Fruit fly (Drosophila melanogaster) whole organism, embryonic: ENCODE measurements around the gene CG11164.

Experiments
- Antp ChIP-seq: fragments of 200-800 bp; sonication (Bioruptor generic); optimal IDR thresholded peaks from 3 replicates; lab custom pipeline; 2016; ENCODE audit warnings: missing biosample characterization, missing genetic modification characterization
- Awh ChIP-seq: fragments of 200-800 bp; sonication (Bioruptor generic); IDR thresholded peaks from 2 replicates; pipeline ENCODE4, ENCODE4 v1.3.6; 2022; ENCODE audit warnings: missing biosample characterization, missing genetic modification characterization
- CG10979 ChIP-seq: fragments of 200-800 bp; sonication (Bioruptor generic); optimal IDR thresholded peaks from 2 replicates; lab custom pipeline; 2018; ENCODE audit warnings: missing biosample characterization, mild to moderate bottlenecking, missing genetic modification characterization, moderate library complexity
- CG11093 ChIP-seq: fragments of 200-800 bp; sonication (Bioruptor generic); IDR thresholded peaks from 3 replicates; pipeline ENCODE4 v1.3.6; 2022; ENCODE audit warnings: missing biosample characterization, missing genetic modification characterization
- CG11247 ChIP-seq: fragments of 200-800 bp; sonication (Bioruptor generic); IDR thresholded peaks from 2 replicates; pipeline ENCODE4 v1.3.6; 2022; ENCODE audit warnings: missing biosample characterization, missing genetic modification characterization
- CG11456 ChIP-seq: fragments of 200-800 bp; sonication (Bioruptor generic); IDR thresholded peaks from 3 replicates; pipeline ENCODE4 v1.3.6; 2022; ENCODE audit warnings: missing biosample characterization, missing genetic modification characterization
- CG11504 ChIP-seq: fragments of 200-800 bp; sonication (Bioruptor generic); optimal IDR thresholded peaks from 3 replicates; lab custom pipeline; 2019; ENCODE audit warnings: missing biosample characterization, mild to moderate bottlenecking, missing genetic modification characterization, moderate library complexity
- CG12155 ChIP-seq: fragments of 200-800 bp; sonication (Bioruptor generic); optimal IDR thresholded peaks from 3 replicates; lab custom pipeline; 2016; ENCODE audit warnings: missing biosample characterization, missing genetic modification characterization
- CG12236 ChIP-seq: fragments of 200-800 bp; sonication (Bioruptor generic); optimal IDR thresholded peaks from 2 replicates; lab custom pipeline; 2016; ENCODE audit warnings: missing biosample characterization, missing genetic modification characterization
- CG13624 ChIP-seq: fragments of 200-800 bp; sonication (Bioruptor generic); optimal IDR thresholded peaks from 2 replicates; lab custom pipeline; 2016; ENCODE audit warnings: missing biosample characterization, missing genetic modification characterization
- CG15073 ChIP-seq: fragments of 200-800 bp; sonication (Bioruptor generic); optimal IDR thresholded peaks from 2 replicates; lab custom pipeline; 2016; ENCODE audit warnings: missing biosample characterization, missing genetic modification characterization
- CG15479 ChIP-seq: fragments of 200-800 bp; sonication (Bioruptor generic); optimal IDR thresholded peaks from 3 replicates; lab custom pipeline; 2019; ENCODE audit warnings: missing biosample characterization, mild to moderate bottlenecking, missing genetic modification characterization, moderate library complexity
- CG1602 ChIP-seq: fragments of 200-800 bp; sonication (Bioruptor generic); optimal IDR thresholded peaks from 3 replicates; lab custom pipeline; 2016; ENCODE audit warnings: missing biosample characterization, missing genetic modification characterization
- CG16813 ChIP-seq: fragments of 200-800 bp; sonication (Bioruptor generic); IDR thresholded peaks from 3 replicates; pipeline ENCODE4 v1.3.6; 2022; ENCODE audit warnings: missing biosample characterization, missing genetic modification characterization; ENCODE audit not compliant: partially characterized antibody
- CG1792 ChIP-seq: fragments of 200-800 bp; sonication (Bioruptor generic); optimal IDR thresholded peaks from 2 replicates; lab custom pipeline; 2016; ENCODE audit warnings: missing biosample characterization, missing genetic modification characterization
- CG1832 ChIP-seq: fragments of 200-800 bp; sonication (Bioruptor generic); optimal IDR thresholded peaks from 2 replicates; lab custom pipeline; 2017; ENCODE audit warnings: missing biosample characterization, mild to moderate bottlenecking, missing genetic modification characterization, inconsistent platforms
- CG31365 ChIP-seq: fragments of 200-800 bp; sonication (Bioruptor generic); optimal IDR thresholded peaks from 2 replicates; lab custom pipeline; 2018; ENCODE audit warnings: missing biosample characterization, mild to moderate bottlenecking, missing genetic modification characterization
- CG31441 ChIP-seq: fragments of 200-800 bp; sonication (Bioruptor generic); IDR thresholded peaks from 2 replicates; pipeline ENCODE4 v1.3.6; 2022; ENCODE audit warnings: missing biosample characterization, missing genetic modification characterization
- CG3726 ChIP-seq: fragments of 200-800 bp; sonication (Bioruptor generic); IDR thresholded peaks from 3 replicates; pipeline ENCODE4, ENCODE4 v1.3.6; 2022; ENCODE audit warnings: missing biosample characterization, missing genetic modification characterization
- CG3995 ChIP-seq: fragments of 200-800 bp; sonication (Bioruptor generic); optimal IDR thresholded peaks from 3 replicates; lab custom pipeline; 2016; ENCODE audit warnings: missing biosample characterization, missing genetic modification characterization
- CG43689 ChIP-seq: fragments of 200-800 bp; sonication (Bioruptor generic); IDR thresholded peaks from 2 replicates; pipeline ENCODE4 v1.3.6; 2022; ENCODE audit warnings: missing biosample characterization, missing genetic modification characterization
- CG4404 ChIP-seq: fragments of 200-800 bp; sonication (Bioruptor generic); IDR thresholded peaks from 2 replicates; pipeline ENCODE4 v1.3.6; 2022; ENCODE audit warnings: missing biosample characterization, missing genetic modification characterization
- CG6654 ChIP-seq: fragments of 200-800 bp; sonication (Bioruptor generic); optimal IDR thresholded peaks from 2 replicates; lab custom pipeline; 2017; ENCODE audit warnings: missing biosample characterization, mild to moderate bottlenecking, missing genetic modification characterization
- CG6683 ChIP-seq: fragments of 200-800 bp; sonication (Bioruptor generic); optimal IDR thresholded peaks from 2 replicates; lab custom pipeline; 2017; ENCODE audit warnings: missing biosample characterization, mild to moderate bottlenecking, missing genetic modification characterization, missing genetic modification reagents
- CG6854 ChIP-seq: fragments of 200-800 bp; sonication (Bioruptor generic); optimal IDR thresholded peaks from 3 replicates; lab custom pipeline; 2017; ENCODE audit warnings: missing biosample characterization, mild to moderate bottlenecking, missing genetic modification characterization
- CG7928 ChIP-seq: fragments of 200-800 bp; sonication (Bioruptor generic); optimal IDR thresholded peaks from 2 replicates; lab custom pipeline; 2017; ENCODE audit warnings: missing biosample characterization, mild to moderate bottlenecking, missing genetic modification characterization
- CG7987 ChIP-seq: fragments of 200-800 bp; sonication (Bioruptor generic); optimal IDR thresholded peaks from 2 replicates; lab custom pipeline; 2018; ENCODE audit warnings: missing biosample characterization, mild to moderate bottlenecking, missing genetic modification characterization, moderate library complexity
- CG8281 ChIP-seq: fragments of 200-800 bp; sonication (Bioruptor generic); optimal IDR thresholded peaks from 2 replicates; lab custom pipeline; 2018; ENCODE audit warnings: missing biosample characterization, mild to moderate bottlenecking, missing genetic modification characterization, moderate library complexity
- CG9797 ChIP-seq: fragments of 200-800 bp; sonication (Bioruptor generic); optimal IDR thresholded peaks from 3 replicates; lab custom pipeline; 2018; ENCODE audit warnings: missing biosample characterization, mild to moderate bottlenecking, missing genetic modification characterization
- Gsc ChIP-seq: fragments of 200-800 bp; sonication (Bioruptor generic); IDR thresholded peaks from 2 replicates; pipeline ENCODE4 v1.3.6; 2022; ENCODE audit warnings: missing biosample characterization, missing genetic modification characterization
- Hey ChIP-seq: fragments of 200-800 bp; sonication (Bioruptor generic); optimal IDR thresholded peaks from 3 replicates; lab custom pipeline; 2018; ENCODE audit warnings: missing biosample characterization, mild to moderate bottlenecking, missing genetic modification characterization
- HmgD ChIP-seq: fragments of 200-800 bp; sonication (Bioruptor generic); optimal IDR thresholded peaks from 3 replicates; lab custom pipeline; 2016; ENCODE audit warnings: missing biosample characterization, missing genetic modification characterization
- Hr3 ChIP-seq: fragments of 200-800 bp; sonication (Bioruptor generic); optimal IDR thresholded peaks from 3 replicates; lab custom pipeline; 2016; ENCODE audit warnings: missing biosample characterization, missing genetic modification characterization
- Hr39 ChIP-seq: fragments of >200 bp; optimal IDR thresholded peaks from 2 replicates; lab custom pipeline; 2017
- Med ChIP-seq: fragments of 200-800 bp; sonication (Bioruptor generic); peaks from one replicate; lab custom pipeline; 2016; ENCODE audit warnings: missing biosample characterization, missing genetic modification characterization, mild to moderate bottlenecking, inconsistent platforms, moderate library complexity
- NFAT ChIP-seq: fragments of 200-800 bp; sonication (Bioruptor generic); IDR thresholded peaks from 2 replicates; pipeline ENCODE4 v1.3.6; 2022; ENCODE audit warnings: missing biosample characterization, missing genetic modification characterization
- Poxn ChIP-seq: fragments of 200-800 bp; sonication (Bioruptor generic); IDR thresholded peaks from 2 replicates; pipeline ENCODE4 v1.3.6; 2022; ENCODE audit warnings: missing biosample characterization, missing genetic modification characterization
- Side ChIP-seq: fragments of 200-800 bp; sonication (Bioruptor generic); optimal IDR thresholded peaks from 2 replicates; lab custom pipeline; 2016; ENCODE audit warnings: missing biosample characterization, missing genetic modification characterization
- bowl ChIP-seq: fragments of 200-800 bp; sonication (Bioruptor generic); IDR thresholded peaks from 2 replicates; pipeline ENCODE4 v1.3.6; 2022; ENCODE audit warnings: missing biosample characterization, missing genetic modification characterization
- croc ChIP-seq: fragments of 200-800 bp; sonication (Bioruptor generic); conservative IDR thresholded peaks from 3 replicates; pipeline ENCODE4 v1.3.6; 2022; ENCODE audit warnings: missing biosample characterization, missing genetic modification characterization
- cwo ChIP-seq: fragments of 200-800 bp; sonication (Bioruptor generic); optimal IDR thresholded peaks from 3 replicates; lab custom pipeline; 2017; ENCODE audit warnings: missing biosample characterization, missing genetic modification characterization, mild to moderate bottlenecking, moderate library complexity, missing genetic modification reagents
- emc ChIP-seq: fragments of 200-800 bp; sonication (Bioruptor generic); optimal IDR thresholded peaks from 2 replicates; lab custom pipeline; 2016; ENCODE audit warnings: missing biosample characterization, missing genetic modification characterization
- en ChIP-seq: fragments of 200-800 bp; sonication (Bioruptor generic); optimal IDR thresholded peaks from 2 replicates; lab custom pipeline; 2016; ENCODE audit warnings: missing biosample characterization, missing genetic modification characterization
- gcm2 ChIP-seq: fragments of 200-800 bp; sonication (Bioruptor generic); optimal IDR thresholded peaks from 2 replicates; lab custom pipeline; 2016; ENCODE audit warnings: missing biosample characterization, missing genetic modification characterization
- lola ChIP-seq, 3 experiments: fragments of >200 bp in 2 of 3; fragments of 200-800 bp in 1 of 3; sonication (Bioruptor generic) in 1 of 3; optimal IDR thresholded peaks; 2 replicates each; lab custom pipeline; 2017 to 2019; ENCODE audit warnings: missing biosample characterization in 3 of 3, missing genetic modification characterization in 3 of 3, mild to moderate bottlenecking in 1 of 3, moderate library complexity in 1 of 3
- maf-S ChIP-seq: fragments of 200-800 bp; sonication (Bioruptor generic); optimal IDR thresholded peaks from 2 replicates; lab custom pipeline; 2016; ENCODE audit warnings: missing biosample characterization, missing genetic modification characterization
- nau ChIP-seq: fragments of 200-800 bp; sonication (Bioruptor generic); optimal IDR thresholded peaks from 3 replicates; lab custom pipeline; 2017; ENCODE audit warnings: missing biosample characterization, mild to moderate bottlenecking, missing genetic modification characterization, missing genetic modification reagents
- otp ChIP-seq: fragments of 200-800 bp; sonication (Bioruptor generic); IDR thresholded peaks from 3 replicates; pipeline ENCODE4, ENCODE4 v1.3.6; 2022; ENCODE audit warnings: missing biosample characterization, missing genetic modification characterization
- peb ChIP-seq: fragments of 200-800 bp; sonication (Bioruptor generic); IDR thresholded peaks from 2 replicates; pipeline ENCODE4 v1.3.6; 2022; ENCODE audit warnings: missing biosample characterization, missing genetic modification characterization
- so ChIP-seq: fragments of 200-800 bp; sonication (Bioruptor generic); IDR thresholded peaks from 3 replicates; pipeline ENCODE4 v1.3.6; 2022; ENCODE audit warnings: missing biosample characterization, missing genetic modification characterization
- tin ChIP-seq: fragments of 200-800 bp; sonication (Bioruptor generic); optimal IDR thresholded peaks from 3 replicates; lab custom pipeline; 2016; ENCODE audit warnings: missing biosample characterization, missing genetic modification characterization
- tna ChIP-seq: fragments of 200-800 bp; sonication (Bioruptor generic); IDR thresholded peaks from 2 replicates; pipeline ENCODE4 v1.3.6; 2022; ENCODE audit warnings: missing biosample characterization, missing genetic modification characterization; ENCODE audit not compliant: partially characterized antibody

Gene CG11164

dm6 chrX:13626579-13626894 lies 41.3 kb upstream of the CG11164 start (continued):
- TF ChIP-seq cwo (GFP tag; lab: Kevin White, UChicago) (peak; percentile 99), peb (GFP tag; lab: Robert Waterston, UW) (peak; percentile 34; the same call in 1 of the 2 replicates), tin (GFP tag; lab: Kevin White, UChicago) (peak; percentile 73), HmgD (GFP tag; lab: Kevin White, UChicago) (peak; percentile 73), CG15073 (no peak), CG6683 (GFP tag; lab: Kevin White, UChicago) (peak; percentile 46), CG3995 (GFP tag; lab: Kevin White, UChicago) (peak; percentile 14), Hey (tag; lab: Kevin White, UChicago) (peak; percentile 61), CG15479 (GFP tag; lab: Kevin White, UChicago) (no peak), Awh (GFP tag; lab: Robert Waterston, UW) (no peak), NFAT (GFP tag; lab: Robert Waterston, UW) (peak; percentile 93), CG16813 (GFP tag; lab: Robert Waterston, UW) (no peak), CG9797 (no peak), en (GFP tag; lab: Kevin White, UChicago) (peak; percentile 58), CG1602 (GFP tag; lab: Kevin White, UChicago) (peak; percentile 58), CG13624 (peak; percentile 83), lola (GFP tag; optimal IDR thresholded peaks at IDR 0.05; lab: Kevin White, UChicago) (peak in 1 of 3 experiments; percentile 42), CG43689 (GFP tag; lab: Robert Waterston, UW) (no peak), CG4404 (GFP tag; lab: Robert Waterston, UW) (peak; percentile 58), CG7928 (GFP tag; lab: Kevin White, UChicago) (peak; percentile 54), Hr3 (GFP tag; lab: Kevin White, UChicago) (peak; percentile 67), CG6654 (peak; percentile 0), Antp (GFP tag; lab: Kevin White, UChicago) (peak; percentile 85), CG1832 (GFP tag; lab: Kevin White, UChicago) (no peak), Med (GFP tag; lab: Kevin White, UChicago) (peak; percentile 96), croc (GFP tag; lab: Robert Waterston, UW) (peak; percentile 57), CG10979 (tag; lab: Kevin White, UChicago) (peak; percentile 62), bowl (GFP tag; lab: Robert Waterston, UW) (no peak), otp (GFP tag; lab: Robert Waterston, UW) (0 out of 3 replicates have a peak, but pooled peaks have one; percentile 50), CG11456 (GFP tag; lab: Robert Waterston, UW) (peak; percentile 81), nau (GFP tag; lab: Kevin White, UChicago) (peak; percentile 30), so (GFP tag; lab: Robert Waterston, UW) (peak; percentile 83), CG3726 (GFP tag; lab: Robert Waterston, UW) (0 out of 3 replicates have a peak, but pooled peaks have one; percentile 35), Side (GFP tag; lab: Kevin White, UChicago) (peak; percentile 77), CG7987 (peak; percentile 72), CG8281 (tag; lab: Kevin White, UChicago) (peak; percentile 56), CG31365 (tag; lab: Kevin White, UChicago) (peak; percentile 40), Hr39 (lab: Kevin White, UChicago) (no peak), Poxn (GFP tag; lab: Robert Waterston, UW) (0 out of 2 replicates have a peak, but pooled peaks have one; percentile 53), Gsc (GFP tag; lab: Robert Waterston, UW) (no peak), CG11247 (GFP tag; lab: Robert Waterston, UW) (peak; percentile 71), emc (GFP tag; lab: Kevin White, UChicago) (peak; percentile 29), CG11504 (tag; lab: Kevin White, UChicago) (peak; percentile 84), tna (GFP tag; lab: Robert Waterston, UW) (no peak), maf-S (peak; percentile 70), CG12236 (GFP tag; lab: Kevin White, UChicago) (peak; percentile 37), CG1792 (GFP tag; lab: Kevin White, UChicago) (peak; percentile 72), gcm2 (GFP tag; lab: Kevin White, UChicago) (peak; percentile 69), CG31441 (peak; percentile 67), CG6854 (GFP tag; lab: Kevin White, UChicago) (peak; percentile 46), CG12155 (GFP tag; lab: Kevin White, UChicago) (peak; percentile 66), CG11093 (0 out of 3 replicates have a peak, but pooled peaks have one; percentile 67)
